Worm (Caenorhabditis elegans): Measurements from ENCODE around the gene C04G6.4.
A peak's percentile ranks its signal among the peaks of the same experiment; 100 is the strongest.

C04G6.4 gene

DNA sequence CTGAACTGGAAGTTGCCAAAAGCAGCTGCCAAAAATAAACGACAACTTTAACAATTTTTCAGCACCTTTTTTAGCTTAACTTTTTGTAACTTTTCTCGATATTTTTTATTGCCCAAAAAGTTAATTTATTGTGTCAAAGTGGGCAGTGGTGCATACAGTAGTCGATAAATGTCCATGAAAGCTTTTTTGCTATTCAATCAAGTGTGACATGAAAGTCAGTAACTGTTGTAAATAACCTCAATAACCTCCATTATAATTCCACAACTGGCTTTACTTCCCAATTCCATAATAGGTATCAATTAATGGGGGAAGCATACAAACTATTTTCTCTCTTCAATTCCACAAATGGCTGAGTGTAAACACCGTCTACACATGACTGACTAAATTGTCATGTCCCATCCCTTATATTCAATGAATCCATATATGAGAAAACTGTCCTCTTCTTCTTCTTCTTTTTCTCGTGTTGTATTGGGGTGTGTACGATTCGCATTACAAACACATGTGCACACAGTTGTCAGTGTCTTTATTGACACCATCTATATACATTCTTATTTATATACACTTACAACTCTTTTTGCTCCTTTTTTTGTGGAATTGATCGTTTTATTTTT is 35.0 kb downstream of the C04G6.4 start:
- no peak for TF ChIP-seq daf-16 (GFP tag; optimal IDR thresholded peaks at IDR 0.05)
- no peak for TF ChIP-seq daf-16 (tag; optimal IDR thresholded peaks at IDR 0.05)
- peak in 1 of 2 experiments; percentile 7 for TF ChIP-seq mdl-1 (tag; optimal IDR thresholded peaks at IDR 0.05)
- no peak for TF ChIP-seq ctbp-1 (GFP tag; IDR thresholded peaks at IDR 0.05)
- no peak for TF ChIP-seq hif-1 (tag; optimal IDR thresholded peaks at IDR 0.05)
- TF ChIP-seq lin-29 (GFP tag; IDR thresholded peaks at IDR 0.05) = no peak
- no peak for TF ChIP-seq egl-43 (GFP tag; IDR thresholded peaks at IDR 0.05)
- peak; percentile 60 for TF ChIP-seq hlh-30 (tag; optimal IDR thresholded peaks at IDR 0.05; ENCODE audit: insufficient read depth)
- TF ChIP-seq nhr-48 (tag; optimal IDR thresholded peaks at IDR 0.05) = no peak
- no peak for TF ChIP-seq nhr-6 (tag; optimal IDR thresholded peaks at IDR 0.05)
- no peak for TF ChIP-seq lin-13 (GFP tag; optimal IDR thresholded peaks at IDR 0.05)
- TF ChIP-seq mes-2 (tag; optimal IDR thresholded peaks at IDR 0.05; ENCODE audit: poor library complexity, severe bottlenecking) = no peak
- TF ChIP-seq dve-1 (tag; optimal IDR thresholded peaks at IDR 0.05; ENCODE audit: insufficient read depth) = peak; percentile 20
- no peak for TF ChIP-seq rbr-2 (tag; optimal IDR thresholded peaks at IDR 0.05)
- TF ChIP-seq zag-1 (tag; optimal IDR thresholded peaks at IDR 0.05) = no peak
- no peak for TF ChIP-seq fkh-10 (GFP tag; optimal IDR thresholded peaks at IDR 0.05)
- no peak for TF ChIP-seq lin-38 (GFP tag; IDR thresholded peaks at IDR 0.05)
- no peak for TF ChIP-seq F37D6.2 (tag; optimal IDR thresholded peaks at IDR 0.05)
- peak; percentile 92 for TF ChIP-seq aha-1 (tag)

DNA sequence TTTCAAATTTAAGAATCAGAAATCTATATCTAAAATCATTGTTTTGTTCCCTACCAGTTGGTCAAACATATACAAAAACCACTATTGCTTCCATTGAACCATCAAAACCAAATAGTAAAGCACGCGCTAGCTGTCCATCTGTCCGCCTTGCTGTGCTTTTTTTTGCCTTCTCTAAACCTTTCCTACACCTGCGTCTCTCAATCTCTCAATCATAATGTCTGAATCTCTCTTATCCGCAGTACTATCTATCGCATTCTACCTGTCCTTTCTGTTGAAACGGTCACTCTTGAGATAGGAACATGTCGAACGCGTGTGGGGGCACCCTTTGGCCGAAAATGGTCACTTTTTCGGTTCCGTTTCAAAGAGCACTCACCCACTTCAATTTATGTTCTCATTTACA is 36.0 kb downstream of the C04G6.4 start:
- TF ChIP-seq F44E2.7 (GFP tag; IDR thresholded peaks at IDR 0.05) = no peak
- peak in 1 of 2 experiments; percentile 40 for TF ChIP-seq lsy-2 (tag; optimal IDR thresholded peaks at IDR 0.05)
- TF ChIP-seq ztf-11 (tag; optimal IDR thresholded peaks at IDR 0.05) = no peak
- peak; percentile 74 for TF ChIP-seq nhr-6 (tag; optimal IDR thresholded peaks at IDR 0.05)
- TF ChIP-seq aha-1 (tag) = peak; percentile 70
- no peak for TF ChIP-seq D1046.2 (GFP tag; IDR thresholded peaks at IDR 0.05)
- peak; percentile 54 for TF ChIP-seq nhr-28 (tag; optimal IDR thresholded peaks at IDR 0.05)
- peak; percentile 33 for TF ChIP-seq nhr-25 (tag; optimal IDR thresholded peaks at IDR 0.05; ENCODE audit: borderline replicate concordance, insufficient read depth)
- TF ChIP-seq hlh-11 (tag; optimal IDR thresholded peaks at IDR 0.05) = peak; percentile 64
- TF ChIP-seq mes-2 (tag; optimal IDR thresholded peaks at IDR 0.05; ENCODE audit: poor library complexity, severe bottlenecking) = peak; percentile 4
- TF ChIP-seq hlh-30 (tag; optimal IDR thresholded peaks at IDR 0.05; ENCODE audit: insufficient read depth) = peak; percentile 65
- TF ChIP-seq dmd-6 (GFP tag; IDR thresholded peaks at IDR 0.05) = peak; percentile 14; the same call in 1 of the 2 replicates
- peak; percentile 34 to 63 for TF ChIP-seq mdl-1 (tag; optimal IDR thresholded peaks at IDR 0.05)
- TF ChIP-seq mxl-3 (GFP tag; optimal IDR thresholded peaks at IDR 0.05) = peak; percentile 90
- TF ChIP-seq dve-1 (tag; optimal IDR thresholded peaks at IDR 0.05; ENCODE audit: insufficient read depth) = peak; percentile 2

DNA sequence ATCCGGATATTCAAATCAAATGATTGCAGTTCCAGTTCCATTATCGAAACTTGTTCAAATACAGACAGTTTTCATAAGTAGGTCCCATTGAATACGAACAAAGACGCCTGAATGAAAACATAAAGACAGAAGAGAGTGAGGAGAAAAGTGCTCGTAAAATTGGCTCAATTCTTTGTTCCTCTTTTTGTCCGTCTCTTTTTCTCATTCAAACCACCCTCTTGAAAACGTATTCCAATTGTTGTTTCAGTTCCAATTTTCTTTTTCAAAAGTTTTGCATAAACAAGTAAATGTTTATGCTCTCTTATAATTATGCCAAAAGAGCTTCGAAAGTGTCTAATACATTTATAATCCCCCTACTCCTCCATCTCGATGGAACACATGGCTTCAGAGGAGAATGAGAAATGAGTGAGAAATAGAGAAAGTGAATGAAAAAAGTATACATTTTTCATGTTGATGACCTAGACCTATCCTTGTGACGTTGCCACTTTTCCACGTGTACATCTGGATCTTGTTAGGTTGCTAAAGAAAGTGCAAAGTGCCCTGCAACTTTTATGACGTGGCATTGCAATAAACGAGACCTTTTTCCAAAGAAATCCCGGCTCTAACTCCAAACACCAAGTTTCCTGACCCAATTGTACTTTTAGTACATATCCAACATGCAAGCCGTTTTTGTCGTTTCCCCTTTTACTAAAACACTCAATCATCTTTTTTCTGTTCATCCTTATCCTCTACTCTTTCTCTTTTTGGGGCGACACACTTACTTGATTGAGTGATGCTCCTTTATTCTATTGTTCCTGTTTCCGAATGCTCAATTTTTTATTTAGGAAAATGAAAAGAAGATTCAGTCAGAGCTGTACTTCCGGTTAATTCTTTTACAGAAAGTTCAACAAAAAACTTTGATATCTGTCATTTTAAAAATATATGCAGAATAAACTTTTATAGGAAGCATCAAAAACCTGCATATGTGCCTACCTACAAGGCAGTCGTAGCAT is 36.7 kb downstream of the C04G6.4 start:
- no peak for TF ChIP-seq mxl-2 (GFP tag; conservative IDR thresholded peaks at IDR 0.05)
- no peak for TF ChIP-seq nhr-11 (tag; optimal IDR thresholded peaks at IDR 0.05)
- TF ChIP-seq hlh-30 (tag; optimal IDR thresholded peaks at IDR 0.05; ENCODE audit: insufficient read depth) = peak; percentile 51
- TF ChIP-seq fkh-10 (GFP tag; optimal IDR thresholded peaks at IDR 0.05) = peak; percentile 77
- TF ChIP-seq snpc-1.2 (GFP tag; IDR thresholded peaks at IDR 0.05) = no peak
- TF ChIP-seq tra-1 (GFP tag; IDR thresholded peaks at IDR 0.05) = no peak
- TF ChIP-seq mdl-1 (tag; optimal IDR thresholded peaks at IDR 0.05) = peak in 1 of 2 experiments; percentile 18
- no peak for TF ChIP-seq Y75B8A.6 (GFP tag; IDR thresholded peaks at IDR 0.05)
- TF ChIP-seq ces-1 (GFP tag; optimal IDR thresholded peaks at IDR 0.05) = peak; percentile 57
- TF ChIP-seq spr-1 (tag; optimal IDR thresholded peaks at IDR 0.05) = no peak
- TF ChIP-seq lsy-2 (tag; optimal IDR thresholded peaks at IDR 0.05) = peak in 1 of 2 experiments; percentile 22
- TF ChIP-seq F37D6.2 (tag; optimal IDR thresholded peaks at IDR 0.05) = no peak
- peak in 1 of 2 experiments; percentile 81 for TF ChIP-seq unc-62 (GFP tag; optimal IDR thresholded peaks at IDR 0.05 in 1 of 2)
- no peak for TF ChIP-seq unc-62 (tag; optimal IDR thresholded peaks at IDR 0.05)
